Worm (Caenorhabditis elegans) whole organism, young adult: ENCODE results near the gene degt-1.

Experiments used
- B0336.3 ChIP-seq: fragments of 200-800 bp; sonication (Bioruptor generic); IDR thresholded peaks from 2 replicates; pipeline ENCODE4 v1.3.6; 2022; ENCODE audit warnings: missing genetic modification characterization, missing compliant biosample characterization
- Y53F4B.3 ChIP-seq: fragments of 200-800 bp; sonication (Bioruptor generic); IDR thresholded peaks from 2 replicates; pipeline ENCODE4 v1.3.6; 2022; ENCODE audit warnings: missing genetic modification reagents, missing genetic modification characterization, missing compliant biosample characterization
- efl-1 ChIP-seq: fragments of 150-350 bp; optimal IDR thresholded peaks from 2 replicates; lab custom pipeline; 2014; ENCODE audit warnings: missing biosample characterization, missing genetic modification reagents, missing genetic modification characterization
- hmg-1.2 ChIP-seq: fragments of 200-800 bp; sonication (Bioruptor generic); IDR thresholded peaks from 2 replicates; pipeline ENCODE4 v1.3.6; 2022; ENCODE audit warnings: missing genetic modification reagents, missing genetic modification characterization, missing compliant biosample characterization
- madf-6 ChIP-seq: fragments of 200-800 bp; sonication (Bioruptor generic); IDR thresholded peaks from 2 replicates; pipeline ENCODE4 v1.3.6; 2022; ENCODE audit warnings: missing genetic modification reagents, missing genetic modification characterization, missing compliant biosample characterization
- unc-62 ChIP-seq: fragments of 150-350 bp; optimal IDR thresholded peaks from 2 replicates; lab custom pipeline; 2014; ENCODE audit warnings: missing biosample characterization, missing genetic modification reagents, missing genetic modification characterization

- no peak for TF ChIP-seq madf-6 (GFP tag; lab: Robert Waterston, UW)
- no peak for TF ChIP-seq B0336.3
- no peak for TF ChIP-seq efl-1
- TF ChIP-seq unc-62 (GFP tag; lab: Kevin White, UChicago) = no peak
- TF ChIP-seq hmg-1.2 (GFP tag; lab: Robert Waterston, UW) = no peak
- no peak for TF ChIP-seq Y53F4B.3 (GFP tag; lab: Robert Waterston, UW)
These were observed 11.6 kb upstream of the degt-1 start, which contains the start of gene F25D1.3 for ce11 chrV:10528500-10528899.
